Fruit fly (Drosophila melanogaster) whole organism, embryonic: ENCODE measurements around the gene CG16756.

Source experiments
- ATbp ChIP-seq: fragments of 200-800 bp; sonication (Bioruptor generic); optimal IDR thresholded peaks from 2 replicates; lab custom pipeline; 2017; ENCODE audit warnings: missing biosample characterization, mild to moderate bottlenecking, missing genetic modification characterization, missing genetic modification reagents
- Antp ChIP-seq: fragments of 200-800 bp; sonication (Bioruptor generic); optimal IDR thresholded peaks from 3 replicates; lab custom pipeline; 2016; ENCODE audit warnings: missing biosample characterization, missing genetic modification characterization
- Atf3 ChIP-seq: fragments of 200-800 bp; sonication (Bioruptor generic); optimal IDR thresholded peaks from 3 replicates; lab custom pipeline; 2016; ENCODE audit warnings: missing biosample characterization, missing genetic modification characterization
- B-H2 ChIP-seq: fragments of 200-800 bp; sonication (Bioruptor generic); optimal IDR thresholded peaks from 2 replicates; lab custom pipeline; 2018; ENCODE audit warnings: missing biosample characterization, mild to moderate bottlenecking, missing genetic modification characterization
- Bgb ChIP-seq: fragments of 200-800 bp; sonication (Bioruptor generic); IDR thresholded peaks from 2 replicates; pipeline ENCODE4 v1.3.6; 2022; ENCODE audit warnings: missing biosample characterization, missing genetic modification characterization; ENCODE audit not compliant: partially characterized antibody
- BtbVII ChIP-seq: fragments of 200-800 bp; sonication (Bioruptor generic); optimal IDR thresholded peaks from 3 replicates; lab custom pipeline; 2017; ENCODE audit warnings: missing biosample characterization, mild to moderate bottlenecking, missing genetic modification characterization
- CG10209 ChIP-seq: fragments of 200-800 bp; sonication (Bioruptor generic); optimal IDR thresholded peaks from 3 replicates; lab custom pipeline; 2017; ENCODE audit warnings: missing biosample characterization, mild to moderate bottlenecking, missing genetic modification characterization, missing genetic modification reagents
- CG11723 ChIP-seq: fragments of 200-800 bp; sonication (Bioruptor generic); optimal IDR thresholded peaks from 2 replicates; lab custom pipeline; 2017; ENCODE audit warnings: missing biosample characterization, mild to moderate bottlenecking, missing genetic modification characterization
- CG12104 ChIP-seq: fragments of 200-800 bp; sonication (Bioruptor generic); optimal IDR thresholded peaks from 3 replicates; lab custom pipeline; 2016; ENCODE audit warnings: missing biosample characterization, missing genetic modification characterization
- CG12155 ChIP-seq: fragments of 200-800 bp; sonication (Bioruptor generic); optimal IDR thresholded peaks from 3 replicates; lab custom pipeline; 2016; ENCODE audit warnings: missing biosample characterization, missing genetic modification characterization
- CG15269 ChIP-seq: fragments of 200-800 bp; sonication (Bioruptor generic); optimal IDR thresholded peaks from 2 replicates; lab custom pipeline; 2018; ENCODE audit warnings: missing biosample characterization, mild to moderate bottlenecking, missing genetic modification characterization, moderate library complexity
- CG16815 ChIP-seq: fragments of 200-800 bp; sonication (Bioruptor generic); optimal IDR thresholded peaks from 3 replicates; lab custom pipeline; 2017; ENCODE audit warnings: missing biosample characterization, mild to moderate bottlenecking, missing genetic modification characterization
- CG18011 ChIP-seq: fragments of 200-800 bp; sonication (Bioruptor generic); optimal IDR thresholded peaks from 2 replicates; lab custom pipeline; 2017; ENCODE audit warnings: missing biosample characterization, missing genetic modification characterization, mild to moderate bottlenecking, moderate library complexity, missing genotype
- CG31365 ChIP-seq: fragments of 200-800 bp; sonication (Bioruptor generic); optimal IDR thresholded peaks from 2 replicates; lab custom pipeline; 2018; ENCODE audit warnings: missing biosample characterization, mild to moderate bottlenecking, missing genetic modification characterization
- CG3281 ChIP-seq: fragments of 200-800 bp; sonication (Bioruptor generic); optimal IDR thresholded peaks from 3 replicates; lab custom pipeline; 2017; ENCODE audit warnings: missing biosample characterization, mild to moderate bottlenecking, missing genetic modification characterization
- CG4360 ChIP-seq: fragments of 200-800 bp; sonication (Bioruptor generic); IDR thresholded peaks from 2 replicates; pipeline ENCODE4 v1.3.6; 2022; ENCODE audit warnings: missing biosample characterization, missing genetic modification characterization
- CG7928 ChIP-seq: fragments of 200-800 bp; sonication (Bioruptor generic); optimal IDR thresholded peaks from 2 replicates; lab custom pipeline; 2017; ENCODE audit warnings: missing biosample characterization, mild to moderate bottlenecking, missing genetic modification characterization
- CG8359 ChIP-seq: fragments of 200-800 bp; sonication (Bioruptor generic); optimal IDR thresholded peaks from 2 replicates; lab custom pipeline; 2017; ENCODE audit warnings: missing biosample characterization, mild to moderate bottlenecking, missing genetic modification characterization, borderline replicate concordance
- CG8765 ChIP-seq: fragments of 200-800 bp; sonication (Bioruptor generic); IDR thresholded peaks from 2 replicates; pipeline ENCODE4 v1.3.6; 2022; ENCODE audit warnings: missing biosample characterization, missing genetic modification characterization
- CG9215 ChIP-seq: fragments of 200-800 bp; sonication (Bioruptor generic); IDR thresholded peaks from 2 replicates; pipeline ENCODE4 v1.3.6; 2022; ENCODE audit warnings: missing biosample characterization, missing genetic modification characterization
- CG9437 ChIP-seq: fragments of 200-800 bp; sonication (Bioruptor generic); optimal IDR thresholded peaks from 2 replicates; lab custom pipeline; 2018; ENCODE audit warnings: missing biosample characterization, mild to moderate bottlenecking, missing genetic modification characterization
- CG9932 ChIP-seq: fragments of 200-800 bp; sonication (Bioruptor generic); IDR thresholded peaks from 2 replicates; pipeline ENCODE4 v1.3.6; 2022; ENCODE audit warnings: missing biosample characterization, missing genetic modification characterization
- D19B ChIP-seq: fragments of 200-800 bp; sonication (Bioruptor generic); optimal IDR thresholded peaks from 2 replicates; lab custom pipeline; 2017; ENCODE audit warnings: missing biosample characterization, mild to moderate bottlenecking, missing genetic modification characterization
- Doc3 ChIP-seq: fragments of 200-800 bp; sonication (Bioruptor generic); IDR thresholded peaks from 3 replicates; pipeline ENCODE4 v1.3.6; 2022; ENCODE audit warnings: missing biosample characterization, missing genetic modification characterization; ENCODE audit not compliant: partially characterized antibody
- Fer1 ChIP-seq: fragments of 200-800 bp; sonication (Bioruptor generic); optimal IDR thresholded peaks from 2 replicates; lab custom pipeline; 2017; ENCODE audit warnings: missing biosample characterization, mild to moderate bottlenecking, missing genetic modification characterization
- GATAe ChIP-seq: fragments of 200-800 bp; sonication (Bioruptor generic); conservative IDR thresholded peaks from 2 replicates; pipeline ENCODE4 v1.3.6; 2022; ENCODE audit warnings: missing biosample characterization, missing genetic modification characterization
- HmgD ChIP-seq: fragments of 200-800 bp; sonication (Bioruptor generic); optimal IDR thresholded peaks from 3 replicates; lab custom pipeline; 2016; ENCODE audit warnings: missing biosample characterization, missing genetic modification characterization
- Hr3 ChIP-seq: fragments of 200-800 bp; sonication (Bioruptor generic); optimal IDR thresholded peaks from 3 replicates; lab custom pipeline; 2016; ENCODE audit warnings: missing biosample characterization, missing genetic modification characterization
- Nf-YC ChIP-seq: fragments of 200-800 bp; optimal IDR thresholded peaks from 3 replicates; lab custom pipeline; 2019; ENCODE audit warnings: missing biosample characterization, mild to moderate bottlenecking, missing genetic modification characterization, moderate library complexity
- Oli ChIP-seq: fragments of 200-800 bp; sonication (Bioruptor generic); optimal IDR thresholded peaks from 2 replicates; lab custom pipeline; 2018; ENCODE audit warnings: missing biosample characterization, mild to moderate bottlenecking, missing genetic modification characterization, moderate library complexity
- Side ChIP-seq: fragments of 200-800 bp; sonication (Bioruptor generic); optimal IDR thresholded peaks from 2 replicates; lab custom pipeline; 2016; ENCODE audit warnings: missing biosample characterization, missing genetic modification characterization
- Sry-δ ChIP-seq: fragments of 200-800 bp; sonication (Bioruptor generic); optimal IDR thresholded peaks from 2 replicates; lab custom pipeline; 2016; ENCODE audit warnings: missing biosample characterization, missing genetic modification characterization
- Taf1 ChIP-seq: fragments of 200-800 bp; sonication (Bioruptor generic); IDR thresholded peaks from 2 replicates; pipeline ENCODE4 v1.3.6; 2022; ENCODE audit warnings: missing biosample characterization, missing genetic modification characterization
- Usf ChIP-seq: fragments of 200-800 bp; sonication (Bioruptor generic); optimal IDR thresholded peaks from 2 replicates; lab custom pipeline; 2017; ENCODE audit warnings: missing genotype, missing biosample characterization, missing genetic modification characterization
- ap ChIP-seq: fragments of 200-800 bp; sonication (Bioruptor generic); IDR thresholded peaks from 2 replicates; pipeline ENCODE4 v1.3.6; 2022; ENCODE audit warnings: missing biosample characterization, missing genetic modification characterization
- bab2 ChIP-seq: fragments of 200-800 bp; sonication (Bioruptor generic); optimal IDR thresholded peaks from 2 replicates; lab custom pipeline; 2016; ENCODE audit warnings: missing biosample characterization, missing genetic modification characterization
- bcd ChIP-seq: fragments of 200-800 bp; sonication (Bioruptor generic); optimal IDR thresholded peaks from 2 replicates; lab custom pipeline; 2017; ENCODE audit warnings: missing biosample characterization, mild to moderate bottlenecking, missing genetic modification characterization
- danr ChIP-seq: fragments of 200-800 bp; sonication (Bioruptor generic); IDR thresholded peaks from 2 replicates; pipeline ENCODE4 v1.3.6; 2022; ENCODE audit warnings: missing biosample characterization, missing genetic modification characterization
- dm ChIP-seq: fragments of 200-800 bp; sonication (Bioruptor generic); optimal IDR thresholded peaks from 3 replicates; lab custom pipeline; 2016; ENCODE audit warnings: missing biosample characterization, missing genetic modification characterization
- gsb-n ChIP-seq: fragments of 200-800 bp; sonication (Bioruptor generic); optimal IDR thresholded peaks from 3 replicates; lab custom pipeline; 2018; ENCODE audit warnings: missing biosample characterization, mild to moderate bottlenecking, missing genetic modification characterization
- kah ChIP-seq: fragments of 200-800 bp; sonication (Bioruptor generic); optimal IDR thresholded peaks from 2 replicates; lab custom pipeline; 2018; ENCODE audit warnings: missing biosample characterization, mild to moderate bottlenecking, missing genetic modification characterization
- nau ChIP-seq: fragments of 200-800 bp; sonication (Bioruptor generic); optimal IDR thresholded peaks from 3 replicates; lab custom pipeline; 2017; ENCODE audit warnings: missing biosample characterization, mild to moderate bottlenecking, missing genetic modification characterization, missing genetic modification reagents
- nerfin-1 ChIP-seq: fragments of 200-800 bp; sonication (Bioruptor generic); optimal IDR thresholded peaks from 3 replicates; lab custom pipeline; 2019; ENCODE audit warnings: missing biosample characterization, mild to moderate bottlenecking, missing genetic modification characterization, moderate library complexity
- ro ChIP-seq: fragments of 200-800 bp; sonication (Bioruptor generic); IDR thresholded peaks from 2 replicates; pipeline ENCODE4 v1.3.6; 2022; ENCODE audit warnings: missing biosample characterization, missing genetic modification characterization
- sens-2 ChIP-seq: fragments of 200-800 bp; sonication (Bioruptor generic); IDR thresholded peaks from 2 replicates; pipeline ENCODE4 v1.3.6; 2022; ENCODE audit warnings: missing biosample characterization, missing genetic modification characterization
- sima ChIP-seq: fragments of 200-800 bp; sonication (Bioruptor generic); optimal IDR thresholded peaks from 2 replicates; lab custom pipeline; 2016; ENCODE audit warnings: missing biosample characterization, missing genetic modification characterization
- slbo ChIP-seq: fragments of 200-800 bp; sonication (Bioruptor generic); IDR thresholded peaks from 2 replicates; pipeline ENCODE4 v1.3.6; 2022; ENCODE audit warnings: missing biosample characterization, missing genetic modification characterization
- sna ChIP-seq: fragments of 200-800 bp; sonication (Bioruptor generic); IDR thresholded peaks from 2 replicates; pipeline ENCODE4 v1.3.6; 2022; ENCODE audit warnings: missing biosample characterization, missing genetic modification characterization; ENCODE audit not compliant: partially characterized antibody
- so ChIP-seq: fragments of 200-800 bp; sonication (Bioruptor generic); IDR thresholded peaks from 3 replicates; pipeline ENCODE4 v1.3.6; 2022; ENCODE audit warnings: missing biosample characterization, missing genetic modification characterization
- trem ChIP-seq: fragments of 200-800 bp; optimal IDR thresholded peaks from 3 replicates; lab custom pipeline; 2019; ENCODE audit warnings: missing biosample characterization, mild to moderate bottlenecking, missing genetic modification characterization, moderate library complexity
- trh ChIP-seq: fragments of 200-800 bp; sonication (Bioruptor generic); optimal IDR thresholded peaks from 2 replicates; lab custom pipeline; 2016; ENCODE audit warnings: missing biosample characterization, missing genetic modification characterization
- wor ChIP-seq: fragments of 200-800 bp; sonication (Bioruptor generic); IDR thresholded peaks from 2 replicates; pipeline ENCODE4 v1.3.6; 2022; ENCODE audit warnings: missing biosample characterization, missing genetic modification characterization

The CG16756 gene

DNA sequence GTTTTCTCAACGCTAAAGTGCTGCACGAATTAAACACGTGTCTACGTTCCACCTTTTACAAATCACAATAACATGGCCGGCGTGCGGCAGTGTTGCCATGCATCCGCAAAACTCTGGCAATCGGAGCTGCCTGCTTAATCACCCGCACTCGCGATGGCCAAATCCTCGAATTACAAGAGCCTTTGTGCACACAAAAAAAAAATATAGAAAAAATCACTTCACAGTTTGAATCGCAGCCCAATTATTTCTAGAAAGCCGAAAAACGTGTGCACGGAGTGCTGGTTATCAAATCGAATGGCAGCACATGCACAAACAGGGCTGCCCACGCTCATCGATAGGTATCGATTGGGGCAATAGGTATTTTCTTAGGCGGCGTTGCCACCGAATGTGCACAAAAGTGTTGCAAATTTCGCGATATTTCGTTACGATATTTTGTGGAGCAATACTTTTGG is 6.7 kb upstream of the CG16756 start, which contains the start of gene spoon (continued):
- no peak for TF ChIP-seq so
- TF ChIP-seq sna (GFP tag; lab: Robert Waterston, UW): peak; percentile 82
- TF ChIP-seq CG11723 (GFP tag; lab: Kevin White, UChicago): no peak
- TF ChIP-seq CG7928 (GFP tag; lab: Kevin White, UChicago): peak; percentile 65
- TF ChIP-seq trem (tag; lab: Kevin White, UChicago): peak; percentile 91
- TF ChIP-seq CG3281 (GFP tag; lab: Kevin White, UChicago): no peak
- TF ChIP-seq slbo (GFP tag; lab: Robert Waterston, UW): peak; percentile 80
- no peak for TF ChIP-seq GATAe
- peak; percentile 84 for TF ChIP-seq Doc3 (GFP tag; lab: Robert Waterston, UW)
- TF ChIP-seq nau (GFP tag; lab: Kevin White, UChicago): no peak
- TF ChIP-seq CG9215 (GFP tag; lab: Robert Waterston, UW): peak; percentile 64
- no peak for TF ChIP-seq CG15269 (tag; lab: Kevin White, UChicago)
- no peak for TF ChIP-seq CG9437 (GFP tag; lab: Kevin White, UChicago)
- TF ChIP-seq trh: no peak
- TF ChIP-seq Side (GFP tag; lab: Kevin White, UChicago): no peak
- TF ChIP-seq ATbp (GFP tag; lab: Kevin White, UChicago): no peak
- no peak for TF ChIP-seq Usf (GFP tag; lab: Kevin White, UChicago)
- no peak for TF ChIP-seq CG8765 (GFP tag; lab: Robert Waterston, UW)
- no peak for TF ChIP-seq D19B
- no peak for TF ChIP-seq B-H2
- peak; percentile 86 for TF ChIP-seq CG9932
- TF ChIP-seq ro (GFP tag; lab: Robert Waterston, UW): no peak
- TF ChIP-seq HmgD: peak; percentile 65
- peak; percentile 20 for TF ChIP-seq Fer1 (GFP tag; lab: Kevin White, UChicago)
- TF ChIP-seq CG4360 (GFP tag; lab: Robert Waterston, UW): no peak
- TF ChIP-seq CG16815: no peak
- no peak for TF ChIP-seq Taf1 (GFP tag; lab: Robert Waterston, UW)
- no peak for TF ChIP-seq ap (GFP tag; lab: Robert Waterston, UW)
- TF ChIP-seq nerfin-1: no peak
- TF ChIP-seq Antp (GFP tag; lab: Kevin White, UChicago): peak; percentile 45
- TF ChIP-seq gsb-n (tag; lab: Kevin White, UChicago): no peak
- no peak for TF ChIP-seq CG12104 (GFP tag; lab: Kevin White, UChicago)
- TF ChIP-seq bab2: peak; percentile 22
- peak; percentile 88 for TF ChIP-seq Sry-δ (GFP tag; lab: Kevin White, UChicago)
- TF ChIP-seq BtbVII (GFP tag; lab: Kevin White, UChicago): no peak
- peak; percentile 47 for TF ChIP-seq bcd
- peak; percentile 7 for TF ChIP-seq CG18011
- TF ChIP-seq sens-2: no peak
- TF ChIP-seq danr (GFP tag; lab: Robert Waterston, UW): no peak
- TF ChIP-seq CG12155: no peak
- no peak for TF ChIP-seq CG10209
- TF ChIP-seq CG8359: no peak
- TF ChIP-seq Hr3 (GFP tag; lab: Kevin White, UChicago): no peak
- no peak for TF ChIP-seq CG31365 (tag; lab: Kevin White, UChicago)
- no peak for TF ChIP-seq kah (GFP tag; lab: Kevin White, UChicago)
- TF ChIP-seq Atf3 (GFP tag; lab: Kevin White, UChicago): no peak
- no peak for TF ChIP-seq sima
- no peak for TF ChIP-seq Oli (tag; lab: Kevin White, UChicago)
- TF ChIP-seq Bgb (GFP tag; lab: Robert Waterston, UW): peak; percentile 96
- no peak for TF ChIP-seq Nf-YC (tag; lab: Kevin White, UChicago)
- TF ChIP-seq wor (GFP tag; lab: Robert Waterston, UW): no peak
- peak; percentile 92 for TF ChIP-seq dm (GFP tag; lab: Kevin White, UChicago)
